Worm (Caenorhabditis elegans): ENCODE data around the gene acc-2.

DNA sequence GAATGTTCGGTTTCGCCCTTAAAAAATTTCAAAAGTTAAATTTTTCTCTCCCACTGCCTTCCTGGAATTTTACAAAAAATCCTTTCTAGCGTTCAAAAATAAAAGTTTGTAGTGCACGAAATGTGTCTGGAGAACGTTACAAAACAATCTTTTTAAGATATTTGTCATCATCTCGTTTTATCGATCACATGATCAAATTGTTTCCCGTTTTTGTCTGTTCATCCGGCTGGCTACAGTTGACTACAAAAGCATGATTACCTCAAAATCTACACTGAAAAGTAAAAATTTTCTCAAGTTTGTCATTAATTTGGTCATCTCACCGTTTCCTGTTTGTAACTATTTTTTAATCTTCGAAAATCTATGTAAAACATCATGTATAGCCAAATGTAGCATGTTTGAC lies 34.5 kb downstream of the acc-2 start:
- TF ChIP-seq lin-15B (tag; optimal IDR thresholded peaks at IDR 0.05), result no peak
- TF ChIP-seq sea-2 (GFP tag; optimal IDR thresholded peaks at IDR 0.05), result no peak
- TF ChIP-seq ztf-11 (tag; optimal IDR thresholded peaks at IDR 0.05), result no peak
- no peak for TF ChIP-seq skn-1 (tag; optimal IDR thresholded peaks at IDR 0.05)
- TF ChIP-seq egl-27 (tag; optimal IDR thresholded peaks at IDR 0.05), result no peak
- TF ChIP-seq unc-39 (tag; optimal IDR thresholded peaks at IDR 0.05), result no peak
- TF ChIP-seq zag-1 (tag; optimal IDR thresholded peaks at IDR 0.05), result no peak
